Worm (Caenorhabditis elegans) whole organism, L4/young adult: ENCODE data around the gene C16D9.8.

Experiments used
- dao-5 ChIP-seq: sonication (generic microtip); optimal IDR thresholded peaks from 2 replicates; lab custom pipeline; 2016; ENCODE audit warnings: missing genotype, missing genetic modification characterization, moderate library complexity, missing compliant biosample characterization
- him-1 ChIP-seq: sonication (generic microtip); optimal IDR thresholded peaks from 2 replicates; lab custom pipeline; 2016; ENCODE audit warnings: missing genotype, missing genetic modification reagents, missing genetic modification characterization, missing compliant biosample characterization

- no peak for TF ChIP-seq him-1
- TF ChIP-seq dao-5 (tag; lab: Kevin White, UChicago), result no peak
These were observed 20.6 kb downstream of the C16D9.8 start, which contains the start of gene C16D9.4 for ce11 chrV:8242798-8243197.
